Fruit fly (Drosophila melanogaster): Measurements from ENCODE around the gene nocte.

nocte gene

DNA sequence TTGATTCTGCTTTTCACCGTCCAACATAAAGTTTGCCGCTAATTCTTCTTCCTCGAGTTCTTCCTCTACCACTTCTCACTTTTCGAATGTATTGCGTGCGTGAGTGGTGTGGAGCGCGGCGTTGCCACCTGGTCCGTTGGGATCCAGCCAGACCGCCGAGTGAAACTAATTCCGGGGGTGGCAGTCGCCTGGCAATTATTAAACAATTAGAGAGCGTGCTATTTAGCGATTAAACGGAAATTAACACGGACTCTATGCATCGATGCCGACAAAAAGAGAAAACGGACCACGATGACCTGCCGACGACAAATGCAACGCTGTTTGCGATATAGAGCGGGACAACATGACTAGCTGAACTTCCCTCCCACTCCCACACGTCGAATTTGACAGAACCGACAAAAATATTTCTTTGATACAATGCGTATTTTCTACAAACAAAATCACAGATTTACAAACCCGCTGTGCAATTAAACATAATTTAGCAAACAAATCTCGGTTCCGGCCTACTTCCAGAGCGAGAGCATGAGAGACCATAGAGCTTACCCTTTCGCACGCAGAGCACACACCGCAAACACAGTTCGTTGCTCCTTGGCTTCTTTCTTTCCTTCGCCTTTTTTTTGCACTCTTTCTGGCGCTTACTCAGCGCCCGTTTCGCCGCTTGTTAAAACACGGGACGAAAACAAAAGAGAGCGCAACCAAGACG is 814 bp downstream of the nocte start, which contains the start of gene CG2889 (continued):
- no peak for TF ChIP-seq pnt (GFP tag; optimal IDR thresholded peaks at IDR 0.05)
- TF ChIP-seq gem (tag; optimal IDR thresholded peaks at IDR 0.05), result no peak
- no peak for TF ChIP-seq Fer1 (GFP tag; optimal IDR thresholded peaks at IDR 0.05)
- TF ChIP-seq YL-1 (GFP tag; optimal IDR thresholded peaks at IDR 0.05), result peak; percentile 41
- TF ChIP-seq inv (GFP tag; IDR thresholded peaks at IDR 0.05; ENCODE audit: partially characterized antibody), result peak; percentile 53; the same call in 1 of the 2 replicates
- TF ChIP-seq tll (GFP tag; optimal IDR thresholded peaks at IDR 0.05), result peak in 1 of 2 experiments; percentile 56
- peak; percentile 38; the same call in 1 of the 3 replicates for TF ChIP-seq CG14860 (GFP tag; IDR thresholded peaks at IDR 0.05; ENCODE audit: partially characterized antibody)
- TF ChIP-seq CG13894 (tag; optimal IDR thresholded peaks at IDR 0.05), result no peak
- TF ChIP-seq HLH54F (GFP tag; optimal IDR thresholded peaks at IDR 0.05), result peak; percentile 17
- no peak for TF ChIP-seq CG3407 (GFP tag; optimal IDR thresholded peaks at IDR 0.05)
- TF ChIP-seq CG17612 (GFP tag; IDR thresholded peaks at IDR 0.05), result no peak
- no peak for TF ChIP-seq tgo (GFP tag; IDR thresholded peaks at IDR 0.05)
- TF ChIP-seq oc (tag; optimal IDR thresholded peaks at IDR 0.05), result no peak
- peak; percentile 63 for TF ChIP-seq Sin3A (optimal IDR thresholded peaks at IDR 0.05)
- TF ChIP-seq CG31441 (GFP tag; IDR thresholded peaks at IDR 0.05), result no peak
- TF ChIP-seq CG15479 (GFP tag; optimal IDR thresholded peaks at IDR 0.05), result no peak
- no peak for TF ChIP-seq CG9609 (GFP tag; optimal IDR thresholded peaks at IDR 0.05)
- TF ChIP-seq cas (GFP tag; IDR thresholded peaks at IDR 0.05), result no peak
- no peak for TF ChIP-seq jigr1 (GFP tag; IDR thresholded peaks at IDR 0.05)
- no peak for TF ChIP-seq CG13123 (GFP tag; optimal IDR thresholded peaks at IDR 0.05)
- no peak for TF ChIP-seq bbx (GFP tag; IDR thresholded peaks at IDR 0.05; ENCODE audit: partially characterized antibody)
- no peak for TF ChIP-seq PHDP (tag; optimal IDR thresholded peaks at IDR 0.05)
- TF ChIP-seq dm (GFP tag; optimal IDR thresholded peaks at IDR 0.05), result peak; percentile 59
- TF ChIP-seq tna (GFP tag; IDR thresholded peaks at IDR 0.05; ENCODE audit: partially characterized antibody), result no peak
- no peak for TF ChIP-seq ato (GFP tag; IDR thresholded peaks at IDR 0.05; ENCODE audit: partially characterized antibody)
- TF ChIP-seq D (optimal IDR thresholded peaks at IDR 0.05), result no peak
- TF ChIP-seq D (GFP tag; optimal IDR thresholded peaks at IDR 0.05), result no peak
- TF ChIP-seq HmgD (GFP tag; optimal IDR thresholded peaks at IDR 0.05), result no peak
- peak; percentile 52 for TF ChIP-seq CG9932 (GFP tag; IDR thresholded peaks at IDR 0.05)
- TF ChIP-seq z (GFP tag; IDR thresholded peaks at IDR 0.05), result no peak
- no peak for TF ChIP-seq lola (GFP tag; optimal IDR thresholded peaks at IDR 0.05)
- TF ChIP-seq Blimp-1 (GFP tag; optimal IDR thresholded peaks at IDR 0.05), result no peak
- TF ChIP-seq zfh1 (GFP tag; IDR thresholded peaks at IDR 0.05), result peak; percentile 26; the same call in 1 of the 3 replicates
- no peak for TF ChIP-seq Side (GFP tag; optimal IDR thresholded peaks at IDR 0.05)
- TF ChIP-seq ATbp (GFP tag; optimal IDR thresholded peaks at IDR 0.05), result no peak
- peak; percentile 30 for TF ChIP-seq gsb-n (tag; optimal IDR thresholded peaks at IDR 0.05)
- no peak for TF ChIP-seq CG4707 (GFP tag; optimal IDR thresholded peaks at IDR 0.05)
- TF ChIP-seq btn (GFP tag; optimal IDR thresholded peaks at IDR 0.05), result no peak
- no peak for TF ChIP-seq CG4360 (GFP tag; IDR thresholded peaks at IDR 0.05)
- peak; percentile 34 for TF ChIP-seq slp2 (GFP tag; optimal IDR thresholded peaks at IDR 0.05)
- TF ChIP-seq Ravus (GFP tag; IDR thresholded peaks at IDR 0.05), result no peak
- no peak for TF ChIP-seq Meics (GFP tag; optimal IDR thresholded peaks at IDR 0.05)
- TF ChIP-seq CG14965 (GFP tag; optimal IDR thresholded peaks at IDR 0.05; ENCODE audit: borderline replicate concordance), result no peak
- TF ChIP-seq sob (GFP tag; IDR thresholded peaks at IDR 0.05), result peak; percentile 17; the same call in 1 of the 2 replicates
- TF ChIP-seq otp (GFP tag; IDR thresholded peaks at IDR 0.05), result 0 out of 3 replicates have a peak, but pooled peaks have one; percentile 25
- no peak for TF ChIP-seq repo (GFP tag; optimal IDR thresholded peaks at IDR 0.05)
- no peak for TF ChIP-seq pan (optimal IDR thresholded peaks at IDR 0.05)
- peak in 1 of 2 experiments; percentile 33 for TF ChIP-seq pan (GFP tag; optimal IDR thresholded peaks at IDR 0.05 in 1 of 2, IDR thresholded peaks at IDR 0.05 in 1 of 2)
- TF ChIP-seq sens (GFP tag), result peak; percentile 68
- peak; percentile 45 for TF ChIP-seq CG14441 (GFP tag; IDR thresholded peaks at IDR 0.05)
